Worm (Caenorhabditis elegans) whole organism, young adult: Measurements from ENCODE around the gene Y57A10B.6.
A peak's percentile ranks its signal among the peaks of the same experiment; 100 is the strongest.

Experiments
- C17E4.6 ChIP-seq: fragments of 200-800 bp; sonication (Bioruptor generic); IDR thresholded peaks from 2 replicates; pipeline ENCODE4 v1.3.6; 2022; ENCODE audit warnings: missing genetic modification reagents, missing genetic modification characterization, missing compliant biosample characterization
- D2030.7 ChIP-seq: fragments of 200-800 bp; sonication (Bioruptor generic); IDR thresholded peaks from 2 replicates; pipeline ENCODE4 v1.3.6; 2022; ENCODE audit warnings: missing genetic modification reagents, missing genetic modification characterization, missing compliant biosample characterization
- F22D6.2 ChIP-seq: sonication (generic microtip); optimal IDR thresholded peaks from 2 replicates; lab custom pipeline; 2016; ENCODE audit warnings: mild to moderate bottlenecking, missing genetic modification characterization, missing compliant biosample characterization
- F37B4.10 ChIP-seq: fragments of 200-800 bp; sonication (Bioruptor generic); IDR thresholded peaks from 2 replicates; pipeline ENCODE4 v1.3.6; 2022; ENCODE audit warnings: missing genetic modification characterization, missing compliant biosample characterization
- F55B11.4 ChIP-seq: sonication (generic microtip); optimal IDR thresholded peaks from 2 replicates; lab custom pipeline; 2016; ENCODE audit warnings: missing compliant biosample characterization, missing genetic modification characterization, borderline replicate concordance; ENCODE audit not compliant: insufficient read depth
- F57C9.4 ChIP-seq: sonication (generic microtip); optimal IDR thresholded peaks from 2 replicates; lab custom pipeline; 2017; ENCODE audit warnings: mild to moderate bottlenecking, missing genetic modification characterization, missing compliant biosample characterization
- K12H6.12 ChIP-seq: fragments of 200-800 bp; sonication (Bioruptor generic); optimal IDR thresholded peaks from 2 replicates; lab custom pipeline; 2018; ENCODE audit warnings: mild to moderate bottlenecking, missing genetic modification characterization, missing compliant biosample characterization
- ZK185.1 ChIP-seq: sonication (generic microtip); optimal IDR thresholded peaks from 2 replicates; lab custom pipeline; 2016; ENCODE audit warnings: mild to moderate bottlenecking, missing genetic modification characterization, missing compliant biosample characterization; ENCODE audit not compliant: poor library complexity, severe bottlenecking
- athp-1 ChIP-seq: sonication (generic microtip); optimal IDR thresholded peaks from 2 replicates; lab custom pipeline; 2017; ENCODE audit warnings: mild to moderate bottlenecking, missing genetic modification characterization, missing compliant biosample characterization
- bed-1 ChIP-seq: fragments of 200-800 bp; sonication (Bioruptor generic); IDR thresholded peaks from 2 replicates; pipeline ENCODE4 v1.3.6; 2022; ENCODE audit warnings: missing genetic modification reagents, missing genetic modification characterization, missing compliant biosample characterization
- bed-2 ChIP-seq: fragments of 200-800 bp; sonication (Bioruptor generic); IDR thresholded peaks from 2 replicates; pipeline ENCODE4 v1.3.6; 2022; ENCODE audit warnings: missing genetic modification reagents, missing genetic modification characterization, missing compliant biosample characterization
- ceh-40 ChIP-seq: fragments of 200-800 bp; sonication (Bioruptor generic); IDR thresholded peaks from 2 replicates; pipeline ENCODE4 v1.3.6; 2022; ENCODE audit warnings: missing genetic modification characterization, missing compliant biosample characterization
- ceh-79 ChIP-seq: sonication (generic microtip); optimal IDR thresholded peaks from 2 replicates; lab custom pipeline; 2017; ENCODE audit warnings: mild to moderate bottlenecking, missing genetic modification characterization, missing compliant biosample characterization
- chd-7 ChIP-seq: sonication (generic microtip); optimal IDR thresholded peaks from 2 replicates; lab custom pipeline; 2016; ENCODE audit warnings: mild to moderate bottlenecking, missing genetic modification characterization, moderate library complexity, missing compliant biosample characterization
- die-1 ChIP-seq: sonication (generic microtip); optimal IDR thresholded peaks from 2 replicates; lab custom pipeline; 2016; ENCODE audit warnings: missing genotype, mild to moderate bottlenecking, missing genetic modification characterization, missing compliant biosample characterization
- egl-44 ChIP-seq: fragments of 200-800 bp; sonication (Bioruptor generic); IDR thresholded peaks from 2 replicates; pipeline ENCODE4 v1.3.6; 2022; ENCODE audit warnings: missing genetic modification reagents, missing genetic modification characterization, missing compliant biosample characterization
- egrh-3 ChIP-seq: fragments of 200-800 bp; sonication (Bioruptor generic); IDR thresholded peaks from 2 replicates; pipeline ENCODE4 v1.3.6; 2022; ENCODE audit warnings: missing genetic modification reagents, missing genetic modification characterization, missing compliant biosample characterization
- gei-17 ChIP-seq: fragments of 200-800 bp; sonication (Bioruptor generic); optimal IDR thresholded peaks from 2 replicates; lab custom pipeline; 2018; ENCODE audit warnings: mild to moderate bottlenecking, missing genetic modification characterization, missing compliant biosample characterization
- hmg-1.2 ChIP-seq: fragments of 200-800 bp; sonication (Bioruptor generic); IDR thresholded peaks from 2 replicates; pipeline ENCODE4 v1.3.6; 2022; ENCODE audit warnings: missing genetic modification reagents, missing genetic modification characterization, missing compliant biosample characterization
- hsf-1 ChIP-seq: fragments of 200-800 bp; sonication (Bioruptor generic); IDR thresholded peaks from 2 replicates; pipeline ENCODE4 v1.3.6; 2022; ENCODE audit warnings: missing genetic modification reagents, missing genetic modification characterization, missing compliant biosample characterization
- let-607 ChIP-seq, 2 experiments: fragments of 200-800 bp in 1 of 2; sonication (Bioruptor generic) in 1 of 2; sonication (generic microtip) in 1 of 2; optimal IDR thresholded peaks; 2 replicates each; lab custom pipeline; 2016 to 2018; ENCODE audit warnings: mild to moderate bottlenecking in 2 of 2, missing compliant biosample characterization in 2 of 2, missing genetic modification characterization in 2 of 2, moderate library complexity in 2 of 2, missing genotype in 1 of 2
- lin-35 ChIP-seq, 3 experiments: fragments of 150-350 bp in 2 of 3; sonication (generic microtip) in 1 of 3; optimal IDR thresholded peaks; 2 replicates each; lab custom pipeline; 2014 to 2018; ENCODE audit warnings: missing biosample characterization in 3 of 3, missing genetic modification characterization in 3 of 3, missing genetic modification reagents in 3 of 3
- madf-6 ChIP-seq: fragments of 200-800 bp; sonication (Bioruptor generic); IDR thresholded peaks from 2 replicates; pipeline ENCODE4 v1.3.6; 2022; ENCODE audit warnings: missing genetic modification reagents, missing genetic modification characterization, missing compliant biosample characterization
- mxl-1 ChIP-seq: sonication (generic microtip); optimal IDR thresholded peaks from 2 replicates; lab custom pipeline; 2016; ENCODE audit warnings: missing genetic modification characterization, missing compliant biosample characterization
- nfya-2 ChIP-seq: fragments of 200-800 bp; sonication (Bioruptor generic); IDR thresholded peaks from 2 replicates; pipeline ENCODE4 v1.3.6; 2022; ENCODE audit warnings: missing genetic modification reagents, missing genetic modification characterization, missing compliant biosample characterization
- nhr-80 ChIP-seq: sonication (generic microtip); optimal IDR thresholded peaks from 2 replicates; lab custom pipeline; 2016; ENCODE audit warnings: missing genetic modification characterization, missing compliant biosample characterization
- sdz-38 ChIP-seq: sonication (generic microtip); optimal IDR thresholded peaks from 2 replicates; lab custom pipeline; 2016; ENCODE audit warnings: missing genotype, missing genetic modification characterization, missing compliant biosample characterization
- snpc-4 ChIP-seq, 5 experiments: fragments of 150-350 bp in 1 of 5; sonication (generic microtip) in 4 of 5; optimal IDR thresholded peaks; 2 replicates each; lab custom pipeline; 2014 to 2018; ENCODE audit warnings: missing genetic modification characterization in 5 of 5, missing biosample characterization in 3 of 5, antibody characterized with exemption in 2 of 5, mild to moderate bottlenecking in 2 of 5, missing compliant biosample characterization in 2 of 5, missing genotype in 2 of 5, moderate library complexity in 2 of 5, missing genetic modification reagents in 1 of 5
- tbx-9 ChIP-seq: sonication (generic microtip); optimal IDR thresholded peaks from 2 replicates; lab custom pipeline; 2016; ENCODE audit warnings: borderline replicate concordance, missing genetic modification characterization, inconsistent platforms, missing compliant biosample characterization
- ztf-22 ChIP-seq: fragments of 200-800 bp; sonication (Bioruptor generic); optimal IDR thresholded peaks from 2 replicates; lab custom pipeline; 2018; ENCODE audit warnings: mild to moderate bottlenecking, missing genetic modification characterization, moderate library complexity, missing compliant biosample characterization

The Y57A10B.6 gene

ce11 chrII:12417514-12417913 lies 27.6 kb downstream of the Y57A10B.6 start, which contains the start of gene sre-27:
TSS of gene sre-27 (minus strand) at chrII:12417614.
- TF ChIP-seq gei-17 (GFP tag; lab: Kevin White, UChicago): no peak
- no peak for TF ChIP-seq hsf-1 (GFP tag; lab: Robert Waterston, UW)
- TF ChIP-seq K12H6.12 (tag; lab: Kevin White, UChicago): no peak
- TF ChIP-seq D2030.7 (GFP tag; lab: Robert Waterston, UW): no peak
- TF ChIP-seq snpc-4 (GFP tag; optimal IDR thresholded peaks at IDR 0.05; lab: Kevin White, UChicago): no peak
- TF ChIP-seq snpc-4 (tag; optimal IDR thresholded peaks at IDR 0.05; lab: Kevin White, UChicago): no peak
- no peak for TF ChIP-seq bed-1 (GFP tag; lab: Robert Waterston, UW)
- TF ChIP-seq bed-2 (GFP tag; lab: Robert Waterston, UW): no peak
- no peak for TF ChIP-seq nfya-2 (GFP tag; lab: Robert Waterston, UW)
- no peak for TF ChIP-seq F22D6.2 (tag; lab: Kevin White, UChicago)
- TF ChIP-seq egrh-3: no peak
- TF ChIP-seq athp-1 (tag; lab: Kevin White, UChicago): no peak
- TF ChIP-seq die-1 (tag; lab: Kevin White, UChicago): no peak
- TF ChIP-seq chd-7: no peak
- no peak for TF ChIP-seq ceh-79 (tag; lab: Kevin White, UChicago)
- no peak for TF ChIP-seq F57C9.4 (tag; lab: Kevin White, UChicago)
- no peak for TF ChIP-seq sdz-38 (tag; lab: Kevin White, UChicago)
- TF ChIP-seq egl-44 (GFP tag; lab: Robert Waterston, UW): no peak
- TF ChIP-seq madf-6: no peak
- no peak for TF ChIP-seq let-607 (tag; optimal IDR thresholded peaks at IDR 0.05; lab: Kevin White, UChicago)
- no peak for TF ChIP-seq C17E4.6 (GFP tag; lab: Robert Waterston, UW)

- TF ChIP-seq let-607 (tag; optimal IDR thresholded peaks at IDR 0.05; lab: Kevin White, UChicago) (no peak), egl-44 (GFP tag; lab: Robert Waterston, UW) (no peak)
- TF ChIP-seq, all 124 proteins: peak for 0
These were observed 28.1 kb downstream of the Y57A10B.6 start for ce11 chrII:12417996-12418395.

- TF ChIP-seq die-1 (tag; lab: Kevin White, UChicago) (no peak), tbx-9 (no peak), F37B4.10 (GFP tag; lab: Robert Waterston, UW) (no peak), hmg-1.2 (GFP tag; lab: Robert Waterston, UW) (no peak)
These were observed 30.6 kb downstream of the Y57A10B.6 start, which contains the start of gene sre-26 for ce11 chrII:12420486-12420885. TSS of gene sre-26 (minus strand) at chrII:12420586.

DNA sequence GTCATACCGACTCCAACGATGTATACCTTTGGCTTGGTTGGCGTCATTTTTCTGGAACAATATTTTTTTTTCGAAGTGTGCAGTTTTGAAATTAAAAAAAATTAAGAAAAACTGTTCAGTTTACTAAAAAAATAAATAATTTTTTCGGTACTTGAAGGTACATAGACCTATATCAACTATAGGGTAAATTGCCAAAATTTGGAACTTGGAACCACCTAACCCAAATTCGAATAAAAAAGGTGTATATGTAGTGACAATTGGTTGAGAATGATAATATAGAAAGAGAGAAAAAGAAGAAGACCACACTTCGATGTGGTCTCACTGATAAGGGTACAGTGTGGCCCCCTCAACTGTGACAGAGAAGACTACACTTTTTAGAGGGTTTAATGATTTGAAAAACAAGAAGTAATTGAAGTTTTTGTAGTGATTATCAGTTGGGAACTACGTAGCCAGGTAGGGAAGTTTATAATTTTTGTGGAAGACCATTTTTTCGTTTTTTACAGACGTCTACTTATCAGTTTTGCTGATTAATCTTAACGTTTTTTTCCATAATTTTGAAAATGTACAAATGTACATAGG lies 35.9 kb downstream of the Y57A10B.6 start, which contains the start of gene daf-22:
TSS of gene daf-22 (minus strand) at position 51 of the 579 bp plus-strand sequence.
- TF ChIP-seq ZK185.1 (tag; lab: Kevin White, UChicago): no peak
- no peak for TF ChIP-seq C17E4.6 (GFP tag; lab: Robert Waterston, UW)
- no peak for TF ChIP-seq mxl-1 (tag; lab: Kevin White, UChicago)
- TF ChIP-seq tbx-9: no peak
- no peak for TF ChIP-seq lin-35 (GFP tag; optimal IDR thresholded peaks at IDR 0.05; lab: Kevin White, UChicago)
- no peak for TF ChIP-seq ztf-22
- no peak for TF ChIP-seq ceh-40 (GFP tag; lab: Robert Waterston, UW)
- peak in 1 of 2 experiments; percentile 23 for TF ChIP-seq let-607 (tag; optimal IDR thresholded peaks at IDR 0.05; lab: Kevin White, UChicago)
- TF ChIP-seq nhr-80 (tag; lab: Kevin White, UChicago): peak; percentile 78
- TF ChIP-seq F55B11.4 (tag; lab: Kevin White, UChicago): no peak
